Worm (Caenorhabditis elegans) whole organism, L1 larva: ENCODE results near the gene T26C5.2.
A peak's percentile ranks its signal among the peaks of the same experiment; 100 is the strongest.

Source experiments
- C34B4.2 ChIP-seq: sonication (generic microtip); optimal IDR thresholded peaks from 2 replicates; lab custom pipeline; 2017; ENCODE audit warnings: mild to moderate bottlenecking, missing genetic modification characterization, missing compliant biosample characterization
- F16B12.6 ChIP-seq: fragments of 150-350 bp; optimal IDR thresholded peaks from 2 replicates; lab custom pipeline; 2014; ENCODE audit warnings: missing biosample characterization, missing genetic modification characterization
- aly-2 ChIP-seq: fragments of 150-350 bp; optimal IDR thresholded peaks from 2 replicates; lab custom pipeline; 2014; ENCODE audit warnings: missing biosample characterization, missing genetic modification characterization
- blmp-1 ChIP-seq: fragments of 150-350 bp; optimal IDR thresholded peaks from 2 replicates; lab custom pipeline; 2014; ENCODE audit warnings: missing biosample characterization, missing genetic modification characterization
- ceh-63 ChIP-seq: fragments of 200-800 bp; sonication (Bioruptor generic); optimal IDR thresholded peaks from 2 replicates; lab custom pipeline; 2018; ENCODE audit warnings: mild to moderate bottlenecking, missing genetic modification characterization, missing compliant biosample characterization
- ceh-82 ChIP-seq, 3 experiments: fragments of 150-350 bp in 1 of 3; sonication (generic microtip) in 2 of 3; optimal IDR thresholded peaks; 2 replicates each; lab custom pipeline; 2014 to 2017; ENCODE audit warnings: missing biosample characterization in 3 of 3, missing genetic modification characterization in 3 of 3
- efl-1 ChIP-seq, 4 experiments: fragments of 150-350 bp; optimal IDR thresholded peaks in 3 of 4; peaks in 1 of 4; 1 replicate in 1 of 4; 2 replicates in 3 of 4; lab custom pipeline; 2014; ENCODE audit warnings: missing biosample characterization in 2 of 4, missing genetic modification characterization in 2 of 4, missing genetic modification reagents in 2 of 4
- efl-3 ChIP-seq: fragments of 200-800 bp; sonication (Bioruptor generic); optimal IDR thresholded peaks from 2 replicates; lab custom pipeline; 2018; ENCODE audit warnings: mild to moderate bottlenecking, missing genetic modification characterization, missing compliant biosample characterization
- elt-2 ChIP-seq: sonication (generic microtip); optimal IDR thresholded peaks from 2 replicates; lab custom pipeline; 2016; ENCODE audit warnings: missing genetic modification characterization, mild to moderate bottlenecking, inconsistent platforms, missing compliant biosample characterization, missing genetic modification reagents
- elt-3 ChIP-seq, 6 experiments: fragments of 150-350 bp in 1 of 6; sonication (generic microtip); optimal IDR thresholded peaks; 2 replicates each; lab custom pipeline; 2017 to 2018; ENCODE audit warnings: missing biosample characterization in 6 of 6, missing genetic modification characterization in 6 of 6, inconsistent platforms in 1 of 6
- ets-5 ChIP-seq: fragments of 200-800 bp; sonication (Bioruptor generic); IDR thresholded peaks from 2 replicates; pipeline ENCODE4 v1.3.6; 2022; ENCODE audit warnings: missing genetic modification characterization, missing compliant biosample characterization
- fkh-10 ChIP-seq: sonication (generic microtip); optimal IDR thresholded peaks from 2 replicates; lab custom pipeline; 2017; ENCODE audit warnings: missing biosample characterization, missing genetic modification reagents, missing genetic modification characterization
- grh-1 ChIP-seq: fragments of 200-800 bp; sonication (Bioruptor generic); IDR thresholded peaks from 2 replicates; pipeline ENCODE4 v1.3.6; 2022; ENCODE audit warnings: missing genetic modification reagents, missing genetic modification characterization, missing compliant biosample characterization
- hpl-2 ChIP-seq: fragments of 150-350 bp; optimal IDR thresholded peaks from 2 replicates; lab custom pipeline; 2014; ENCODE audit warnings: missing biosample characterization, missing genetic modification reagents, missing genetic modification characterization
- jun-1 ChIP-seq: fragments of 150-350 bp; optimal IDR thresholded peaks from 2 replicates; lab custom pipeline; 2014; ENCODE audit warnings: missing biosample characterization, missing genetic modification reagents, missing genetic modification characterization
- lin-13 ChIP-seq: fragments of 150-350 bp; optimal IDR thresholded peaks from 2 replicates; lab custom pipeline; 2014; ENCODE audit warnings: missing biosample characterization, missing genetic modification reagents, missing genetic modification characterization
- lin-14 ChIP-seq: fragments of 200-800 bp; sonication (Bioruptor generic); optimal IDR thresholded peaks from 2 replicates; lab custom pipeline; 2018; ENCODE audit warnings: mild to moderate bottlenecking, missing genetic modification characterization, moderate library complexity, missing compliant biosample characterization
- lin-15B ChIP-seq: fragments of 150-350 bp; sonication (generic microtip); optimal IDR thresholded peaks from 3 replicates; lab custom pipeline; 2014; ENCODE audit warnings: missing biosample characterization, missing genetic modification characterization
- lin-35 ChIP-seq, 2 experiments: fragments of 150-350 bp; optimal IDR thresholded peaks; 2 replicates each; lab custom pipeline; 2014; ENCODE audit warnings: missing biosample characterization in 2 of 2, missing genetic modification characterization in 2 of 2, missing genetic modification reagents in 2 of 2
- mab-9 ChIP-seq: fragments of 200-800 bp; sonication (Bioruptor generic); IDR thresholded peaks from 2 replicates; pipeline ENCODE4 v1.3.6; 2022; ENCODE audit warnings: missing genetic modification reagents, missing genetic modification characterization, missing compliant biosample characterization
- nhr-12 ChIP-seq: sonication (generic microtip); optimal IDR thresholded peaks from 2 replicates; lab custom pipeline; 2017; ENCODE audit warnings: missing biosample characterization, missing genetic modification characterization
- nhr-19 ChIP-seq: fragments of 200-800 bp; sonication (Bioruptor generic); conservative IDR thresholded peaks from 2 replicates; pipeline ENCODE4 v1.3.6; 2022; ENCODE audit warnings: missing genetic modification characterization, missing compliant biosample characterization
- nhr-20 ChIP-seq: sonication (generic microtip); optimal IDR thresholded peaks from 2 replicates; lab custom pipeline; 2016; ENCODE audit warnings: mild to moderate bottlenecking, missing genetic modification characterization, missing compliant biosample characterization
- nhr-28 ChIP-seq: fragments of 150-350 bp; optimal IDR thresholded peaks from 2 replicates; lab custom pipeline; 2014; ENCODE audit warnings: missing biosample characterization, missing genetic modification characterization
- nhr-47 ChIP-seq: sonication (generic microtip); optimal IDR thresholded peaks from 2 replicates; lab custom pipeline; 2016; ENCODE audit warnings: mild to moderate bottlenecking, missing genetic modification characterization, moderate library complexity, missing compliant biosample characterization
- nhr-71 ChIP-seq: sonication (generic microtip); optimal IDR thresholded peaks from 2 replicates; lab custom pipeline; 2016; ENCODE audit warnings: mild to moderate bottlenecking, missing genetic modification characterization, moderate library complexity, missing compliant biosample characterization
- nhr-76 ChIP-seq: sonication (generic microtip); optimal IDR thresholded peaks from 2 replicates; lab custom pipeline; 2017; ENCODE audit warnings: missing biosample characterization, missing genetic modification characterization
- nhr-77 ChIP-seq: fragments of 150-350 bp; optimal IDR thresholded peaks from 2 replicates; lab custom pipeline; 2014; ENCODE audit warnings: missing biosample characterization, missing genetic modification characterization
- nhr-85 ChIP-seq: sonication (generic microtip); peaks from one replicate; lab custom pipeline; 2016; ENCODE audit warnings: missing genetic modification characterization, inconsistent platforms, missing compliant biosample characterization
- skn-1 ChIP-seq: fragments of 150-350 bp; optimal IDR thresholded peaks from 2 replicates; lab custom pipeline; 2014; ENCODE audit warnings: missing biosample characterization, missing genetic modification characterization
- snpc-4 ChIP-seq: fragments of 150-350 bp; optimal IDR thresholded peaks from 2 replicates; lab custom pipeline; 2014; ENCODE audit warnings: missing biosample characterization, missing genetic modification characterization
- snu-23 ChIP-seq: sonication (generic microtip); optimal IDR thresholded peaks from 2 replicates; lab custom pipeline; 2016; ENCODE audit warnings: missing genetic modification characterization, missing compliant biosample characterization
- sox-4 ChIP-seq: sonication (generic microtip); optimal IDR thresholded peaks from 2 replicates; lab custom pipeline; 2016; ENCODE audit warnings: missing genetic modification characterization, missing compliant biosample characterization
- swsn-7 ChIP-seq: sonication (generic microtip); optimal IDR thresholded peaks from 2 replicates; lab custom pipeline; 2016; ENCODE audit warnings: missing genetic modification characterization, missing compliant biosample characterization
- tbx-2 ChIP-seq: sonication (generic microtip); optimal IDR thresholded peaks from 2 replicates; lab custom pipeline; 2016; ENCODE audit warnings: missing genetic modification characterization, missing compliant biosample characterization
- unc-62 ChIP-seq: fragments of 150-350 bp; optimal IDR thresholded peaks from 2 replicates; lab custom pipeline; 2014; ENCODE audit warnings: missing biosample characterization, missing genetic modification reagents, missing genetic modification characterization
- unc-86 ChIP-seq: sonication (generic microtip); optimal IDR thresholded peaks from 2 replicates; lab custom pipeline; 2016; ENCODE audit warnings: missing genetic modification characterization, missing compliant biosample characterization
- vab-15 ChIP-seq: sonication (generic microtip); optimal IDR thresholded peaks from 2 replicates; lab custom pipeline; 2017; ENCODE audit warnings: missing genotype, mild to moderate bottlenecking, missing genetic modification characterization, missing compliant biosample characterization
- zag-1 ChIP-seq: fragments of 150-350 bp; optimal IDR thresholded peaks from 2 replicates; lab custom pipeline; 2014; ENCODE audit warnings: missing biosample characterization, missing genetic modification characterization
- zip-4 ChIP-seq: fragments of 200-800 bp; sonication (Bioruptor generic); optimal IDR thresholded peaks from 2 replicates; lab custom pipeline; 2018; ENCODE audit warnings: mild to moderate bottlenecking, missing genetic modification characterization, moderate library complexity, missing compliant biosample characterization

Gene T26C5.2

ce11 chrII:9227134-9227533 is 5.9 kb upstream of the T26C5.2 start, which contains the start of gene abu-14:
Gene abu-14, minus strand, starts transcription at chrII:9227214.
- no peak for TF ChIP-seq nhr-12
- TF ChIP-seq lin-15B = no peak
- no peak for TF ChIP-seq fkh-10
- TF ChIP-seq sox-4 (tag; lab: Kevin White, UChicago) = no peak
- TF ChIP-seq efl-1 (optimal IDR thresholded peaks at IDR 0.05; lab: Kevin White, UChicago) = no peak
- peak in 1 of 2 experiments; percentile 55 for TF ChIP-seq efl-1 (GFP tag; optimal IDR thresholded peaks at IDR 0.05 in 1 of 2; lab: Kevin White, UChicago)
- no peak for TF ChIP-seq nhr-19 (GFP tag; lab: Robert Waterston, UW)
- no peak for TF ChIP-seq ceh-82 (tag; optimal IDR thresholded peaks at IDR 0.05; lab: Kevin White, UChicago)

ce11 chrII:9231240-9231639 is 1.8 kb upstream of the T26C5.2 start, which contains the start of gene gst-13:
Gene gst-13, plus strand, starts transcription at chrII:9231457.
- TF ChIP-seq skn-1 = peak; percentile 67
- no peak for TF ChIP-seq nhr-47 (tag; lab: Kevin White, UChicago)
- TF ChIP-seq efl-3 = no peak
- TF ChIP-seq nhr-76 (tag; lab: Kevin White, UChicago) = no peak
- no peak for TF ChIP-seq efl-1 (optimal IDR thresholded peaks at IDR 0.05; lab: Kevin White, UChicago)
- TF ChIP-seq efl-1 (GFP tag; optimal IDR thresholded peaks at IDR 0.05 in 1 of 2; lab: Kevin White, UChicago) = no peak
- no peak for TF ChIP-seq snpc-4 (tag; lab: Kevin White, UChicago)
- TF ChIP-seq F16B12.6 (tag; lab: Kevin White, UChicago) = no peak
- TF ChIP-seq fkh-10 = no peak
- TF ChIP-seq lin-35 (GFP tag; optimal IDR thresholded peaks at IDR 0.05; lab: Kevin White, UChicago) = peak in 1 of 2 experiments; percentile 34
- TF ChIP-seq unc-62 = no peak
- no peak for TF ChIP-seq zag-1
- TF ChIP-seq vab-15 = no peak
- no peak for TF ChIP-seq snu-23 (GFP tag; lab: Kevin White, UChicago)
- no peak for TF ChIP-seq hpl-2 (GFP tag; lab: Kevin White, UChicago)
- TF ChIP-seq unc-86 (tag; lab: Kevin White, UChicago) = no peak
- no peak for TF ChIP-seq mab-9 (GFP tag; lab: Robert Waterston, UW)
- TF ChIP-seq swsn-7 (tag; lab: Kevin White, UChicago) = no peak
- peak; percentile 6 for TF ChIP-seq nhr-71
- TF ChIP-seq elt-3 (tag; optimal IDR thresholded peaks at IDR 0.05; lab: Kevin White, UChicago) = peak in 2 of 6 experiments; percentile 8 to 46
- TF ChIP-seq tbx-2 (tag; lab: Kevin White, UChicago) = no peak
- TF ChIP-seq grh-1 (GFP tag; lab: Robert Waterston, UW) = no peak
- TF ChIP-seq nhr-28 (tag; lab: Kevin White, UChicago) = no peak
- TF ChIP-seq elt-2 = peak; percentile 61
- TF ChIP-seq zip-4 (GFP tag; lab: Kevin White, UChicago) = no peak
- no peak for TF ChIP-seq nhr-77 (tag; lab: Kevin White, UChicago)
- no peak for TF ChIP-seq ceh-63 (GFP tag; lab: Kevin White, UChicago)
- peak; percentile 64 for TF ChIP-seq blmp-1 (tag; lab: Kevin White, UChicago)
- TF ChIP-seq C34B4.2 (tag; lab: Kevin White, UChicago) = no peak
- TF ChIP-seq jun-1 (tag; lab: Kevin White, UChicago) = no peak
- TF ChIP-seq nhr-20 (tag; lab: Kevin White, UChicago) = peak; percentile 39
- TF ChIP-seq nhr-85 = no peak
- no peak for TF ChIP-seq nhr-19 (GFP tag; lab: Robert Waterston, UW)
- TF ChIP-seq aly-2 (tag; lab: Kevin White, UChicago) = no peak
- no peak for TF ChIP-seq lin-13 (GFP tag; lab: Kevin White, UChicago)
- peak; percentile 64 for TF ChIP-seq lin-14 (GFP tag; lab: Kevin White, UChicago)
- TF ChIP-seq ets-5 (GFP tag; lab: Robert Waterston, UW) = no peak
- TF ChIP-seq, all 84 proteins: peak for 8

- TF ChIP-seq blmp-1 (tag; lab: Kevin White, UChicago) = peak; percentile 99
- TF ChIP-seq nhr-76 (tag; lab: Kevin White, UChicago) = no peak
These were observed 530 bp upstream of the T26C5.2 start for ce11 chrII:9232493-9232892.
